Worm (Caenorhabditis elegans): ENCODE data around the gene str-113.

Gene str-113

ce11 chrV:3686899-3687298 lies 20.1 kb upstream of the str-113 start, which contains the start of gene unc-132:
Gene unc-132, plus strand, starts transcription at chrV:3687106.
- TF ChIP-seq elt-1 (tag; optimal IDR thresholded peaks at IDR 0.05) = no peak
- TF ChIP-seq nfya-1 (tag; optimal IDR thresholded peaks at IDR 0.05; ENCODE audit: insufficient read depth) = no peak
- TF ChIP-seq ceh-28 (tag; optimal IDR thresholded peaks at IDR 0.05) = no peak
- TF ChIP-seq mml-1 (tag; optimal IDR thresholded peaks at IDR 0.05) = no peak
- TF ChIP-seq elt-2 (tag; optimal IDR thresholded peaks at IDR 0.05) = no peak
- no peak for TF ChIP-seq nhr-237 (tag; optimal IDR thresholded peaks at IDR 0.05)
- TF ChIP-seq nhr-12 (tag; optimal IDR thresholded peaks at IDR 0.05) = no peak
- TF ChIP-seq unc-62 (GFP tag; optimal IDR thresholded peaks at IDR 0.05) = no peak
- no peak for TF ChIP-seq ceh-9 (tag; optimal IDR thresholded peaks at IDR 0.05)
- TF ChIP-seq aly-2 (tag; optimal IDR thresholded peaks at IDR 0.05) = no peak
- TF ChIP-seq nhr-25 (tag; optimal IDR thresholded peaks at IDR 0.05) = no peak
- no peak for TF ChIP-seq jun-1 (tag; optimal IDR thresholded peaks at IDR 0.05)
- TF ChIP-seq ZK546.5 (tag; optimal IDR thresholded peaks at IDR 0.05) = no peak
- no peak for TF ChIP-seq fkh-2 (tag; optimal IDR thresholded peaks at IDR 0.05)
- no peak for TF ChIP-seq lsy-12 (tag; optimal IDR thresholded peaks at IDR 0.05)
- TF ChIP-seq fkh-10 (GFP tag; optimal IDR thresholded peaks at IDR 0.05) = no peak

ce11 chrV:3686292-3686691 lies 19.5 kb upstream of the str-113 start:
- TF ChIP-seq nhr-25 (tag; optimal IDR thresholded peaks at IDR 0.05) (no peak), ceh-28 (tag; optimal IDR thresholded peaks at IDR 0.05) (no peak), nhr-23 (tag; optimal IDR thresholded peaks at IDR 0.05) (no peak), ama-1 (optimal IDR thresholded peaks at IDR 0.05) (no peak), nhr-237 (tag; optimal IDR thresholded peaks at IDR 0.05) (no peak), tbx-2 (tag; optimal IDR thresholded peaks at IDR 0.05) (no peak), nhr-76 (tag; optimal IDR thresholded peaks at IDR 0.05) (no peak), elt-1 (tag; optimal IDR thresholded peaks at IDR 0.05) (no peak)

- no peak for TF ChIP-seq zag-1 (tag; optimal IDR thresholded peaks at IDR 0.05)
- TF ChIP-seq tbx-2 (tag; optimal IDR thresholded peaks at IDR 0.05) = no peak
- TF ChIP-seq nhr-28 (tag; optimal IDR thresholded peaks at IDR 0.05) = no peak
- TF ChIP-seq ama-1 (optimal IDR thresholded peaks at IDR 0.05) = no peak
- TF ChIP-seq daf-12 (tag; optimal IDR thresholded peaks at IDR 0.05) = no peak
- no peak for TF ChIP-seq nhr-76 (tag; optimal IDR thresholded peaks at IDR 0.05)
- peak; percentile 21 for TF ChIP-seq nfya-1 (tag; optimal IDR thresholded peaks at IDR 0.05; ENCODE audit: insufficient read depth)
- no peak for TF ChIP-seq fkh-2 (tag; optimal IDR thresholded peaks at IDR 0.05)
Observed at ce11 chrV:3685790-3686208, 19.0 kb upstream of the str-113 start, which contains the start of gene W08A12.2. Gene W08A12.2, minus strand, starts transcription at chrV:3685892.

ce11 chrV:3682553-3682952 lies 15.8 kb upstream of the str-113 start, which contains the start of gene W08A12.3:
Gene W08A12.3, plus strand, starts transcription at chrV:3682853.
- TF ChIP-seq nhr-237 (tag; optimal IDR thresholded peaks at IDR 0.05) (no peak), ceh-9 (tag; optimal IDR thresholded peaks at IDR 0.05) (no peak), lin-15B (tag; optimal IDR thresholded peaks at IDR 0.05) (no peak), R02D3.7 (tag; optimal IDR thresholded peaks at IDR 0.05) (no peak), elt-2 (tag; optimal IDR thresholded peaks at IDR 0.05) (no peak), skn-1 (tag; optimal IDR thresholded peaks at IDR 0.05) (no peak), unc-62 (GFP tag; optimal IDR thresholded peaks at IDR 0.05) (no peak), nhr-12 (tag; optimal IDR thresholded peaks at IDR 0.05) (no peak), daf-12 (tag; optimal IDR thresholded peaks at IDR 0.05) (no peak), ceh-82 (tag; optimal IDR thresholded peaks at IDR 0.05) (no peak), hmg-11 (tag; optimal IDR thresholded peaks at IDR 0.05) (no peak), mdl-1 (tag; optimal IDR thresholded peaks at IDR 0.05) (no peak), ztf-11 (tag; optimal IDR thresholded peaks at IDR 0.05) (no peak), ceh-28 (tag; optimal IDR thresholded peaks at IDR 0.05) (no peak), nhr-76 (tag; optimal IDR thresholded peaks at IDR 0.05) (no peak), egl-27 (tag; optimal IDR thresholded peaks at IDR 0.05) (no peak)

ce11 chrV:3678513-3678912 lies 11.7 kb upstream of the str-113 start:
- TF ChIP-seq elt-2 (tag; optimal IDR thresholded peaks at IDR 0.05) (no peak), nfya-1 (tag; optimal IDR thresholded peaks at IDR 0.05; ENCODE audit: insufficient read depth) (peak; percentile 73)

- TF ChIP-seq skn-1 (tag; optimal IDR thresholded peaks at IDR 0.05) (no peak), lin-39 (tag; optimal IDR thresholded peaks at IDR 0.05) (peak; percentile 38), nfya-1 (tag; optimal IDR thresholded peaks at IDR 0.05; ENCODE audit: insufficient read depth) (peak; percentile 29), egl-5 (tag; optimal IDR thresholded peaks at IDR 0.05) (peak; percentile 97)
Observed at ce11 chrV:3677212-3677611, 10.4 kb upstream of the str-113 start.
